Worm (Caenorhabditis elegans) whole organism, L2 larva: ENCODE measurements around the gene T21C9.6.

Experiments
- egl-27 ChIP-seq: sonication (generic microtip); optimal IDR thresholded peaks from 3 replicates; lab custom pipeline; 2017; ENCODE audit warnings: missing biosample characterization, missing genetic modification reagents, missing genetic modification characterization
- elt-3 ChIP-seq: sonication (generic microtip); optimal IDR thresholded peaks from 2 replicates; lab custom pipeline; 2017; ENCODE audit warnings: missing biosample characterization, missing genetic modification characterization
- lsy-2 ChIP-seq, 2 experiments: fragments of 150-350 bp in 1 of 2; sonication (generic microtip) in 1 of 2; optimal IDR thresholded peaks; 2 replicates each; lab custom pipeline; 2014 to 2017; ENCODE audit warnings: missing biosample characterization in 2 of 2, missing genetic modification characterization in 2 of 2
- mdl-1 ChIP-seq, 2 experiments: fragments of 150-350 bp in 1 of 2; sonication (generic microtip) in 1 of 2; optimal IDR thresholded peaks; 2 replicates each; lab custom pipeline; 2017; ENCODE audit warnings: missing biosample characterization in 2 of 2, missing genetic modification characterization in 2 of 2
- nhr-129 ChIP-seq: fragments of 150-350 bp; optimal IDR thresholded peaks from 2 replicates; lab custom pipeline; 2014; ENCODE audit warnings: missing biosample characterization, missing genetic modification characterization
- nhr-237 ChIP-seq: fragments of 150-350 bp; optimal IDR thresholded peaks from 2 replicates; lab custom pipeline; 2014; ENCODE audit warnings: missing biosample characterization, missing genetic modification characterization
- nhr-77 ChIP-seq: fragments of 150-350 bp; optimal IDR thresholded peaks from 2 replicates; lab custom pipeline; 2014; ENCODE audit warnings: missing biosample characterization, missing genetic modification characterization
- skn-1 ChIP-seq: sonication (generic microtip); optimal IDR thresholded peaks from 2 replicates; lab custom pipeline; 2017; ENCODE audit warnings: missing biosample characterization, missing genetic modification characterization
- unc-39 ChIP-seq: fragments of 150-350 bp; optimal IDR thresholded peaks from 2 replicates; lab custom pipeline; 2014; ENCODE audit warnings: missing biosample characterization, missing genetic modification characterization
- unc-62 ChIP-seq: fragments of 150-350 bp; optimal IDR thresholded peaks from 2 replicates; lab custom pipeline; 2014; ENCODE audit warnings: missing biosample characterization, missing genetic modification reagents, missing genetic modification characterization

- TF ChIP-seq nhr-237 (tag; lab: Kevin White, UChicago) (no peak), elt-3 (tag; lab: Kevin White, UChicago) (no peak), mdl-1 (tag; optimal IDR thresholded peaks at IDR 0.05; lab: Kevin White, UChicago) (no peak), egl-27 (no peak), unc-62 (GFP tag; lab: Kevin White, UChicago) (no peak), nhr-77 (tag; lab: Kevin White, UChicago) (no peak), skn-1 (tag; lab: Kevin White, UChicago) (no peak), nhr-129 (tag; lab: Kevin White, UChicago) (no peak), lsy-2 (tag; optimal IDR thresholded peaks at IDR 0.05; lab: Kevin White, UChicago) (no peak), unc-39 (no peak)
Observed at ce11 chrV:10568496-10568895, 13.2 kb upstream of the T21C9.6 start.
